Worm (Caenorhabditis elegans) whole organism, midembryonic: ENCODE measurements around the gene Y59H11AM.4.

Source experiments
- T22C8.4 ChIP-seq: fragments of 200-800 bp; sonication (Bioruptor generic); IDR thresholded peaks from 2 replicates; pipeline ENCODE4 v1.3.6; 2022; ENCODE audit warnings: missing genetic modification characterization, missing compliant biosample characterization
- flt-1 ChIP-seq: fragments of 200-800 bp; sonication (Bioruptor generic); IDR thresholded peaks from 2 replicates; pipeline ENCODE4 v1.3.6; 2022; ENCODE audit warnings: missing genetic modification characterization, missing compliant biosample characterization
- ztf-29 ChIP-seq: fragments of 200-800 bp; sonication (Bioruptor generic); IDR thresholded peaks from 2 replicates; pipeline ENCODE4 v1.3.6; 2022; ENCODE audit warnings: missing genetic modification reagents, missing genetic modification characterization, missing compliant biosample characterization

ce11 chrIV:8535946-8536345 is 34.2 kb downstream of the Y59H11AM.4 start:
- TF ChIP-seq T22C8.4 (GFP tag; lab: Robert Waterston, UW) (no peak), flt-1 (GFP tag; lab: Robert Waterston, UW) (no peak), ztf-29 (no peak)
